Fruit fly (Drosophila melanogaster): ENCODE measurements around the gene CG42588.
A peak's percentile ranks its signal among the peaks of the same experiment; 100 is the strongest.

Gene CG42588

DNA sequence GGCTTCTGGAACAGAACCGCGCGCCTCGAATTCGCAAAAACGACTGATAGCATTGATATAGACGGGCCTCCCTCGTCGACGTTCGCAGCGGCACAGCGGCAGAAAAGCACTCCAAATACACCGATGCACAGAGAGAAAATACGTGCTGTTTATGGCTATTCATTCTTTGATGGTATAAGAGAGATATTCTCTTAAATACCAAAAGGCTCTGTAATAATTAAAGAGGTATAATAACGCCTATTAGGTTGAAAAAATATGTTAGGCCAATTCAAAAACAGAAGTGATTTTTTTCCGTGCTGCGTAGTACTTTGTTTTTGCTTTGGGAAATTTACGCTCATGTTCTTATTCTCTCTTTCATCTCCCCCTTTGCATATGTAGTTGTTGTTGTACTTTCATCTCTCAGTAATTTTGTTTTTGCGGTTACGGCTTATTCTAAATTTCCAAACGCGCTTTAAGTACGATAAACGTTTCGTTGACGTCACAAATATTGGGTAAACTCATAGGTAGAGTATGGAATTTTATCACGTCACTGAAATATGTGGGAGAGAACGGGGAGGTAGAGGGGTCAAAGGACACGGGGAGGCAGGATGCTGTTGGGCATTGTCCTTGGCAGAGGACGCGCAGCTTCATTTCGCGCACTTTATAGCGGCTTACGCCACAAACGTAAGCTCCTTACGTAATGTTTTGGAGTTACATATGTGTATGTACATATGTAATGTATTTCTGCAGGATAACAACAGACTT, 29.2 kb downstream of the CG42588 start, which contains the start of gene nebu (continued):
- TF ChIP-seq CG6683 (GFP tag; optimal IDR thresholded peaks at IDR 0.05): peak; percentile 95
- TF ChIP-seq usp (GFP tag; optimal IDR thresholded peaks at IDR 0.05): no peak
- TF ChIP-seq HLH3B (GFP tag; IDR thresholded peaks at IDR 0.05): peak; percentile 96
- no peak for TF ChIP-seq Dp (GFP tag; optimal IDR thresholded peaks at IDR 0.05)
- peak; percentile 84 for TF ChIP-seq CG30431 (GFP tag; optimal IDR thresholded peaks at IDR 0.05)
- TF ChIP-seq gem (tag; optimal IDR thresholded peaks at IDR 0.05): peak; percentile 96
- no peak; the same call in 1 of the 3 replicates for TF ChIP-seq CG11560 (tag; IDR thresholded peaks at IDR 0.05)
- peak; percentile 89 for TF ChIP-seq Six4 (GFP tag; optimal IDR thresholded peaks at IDR 0.05)
- no peak for TF ChIP-seq Doc2 (GFP tag; IDR thresholded peaks at IDR 0.05)
- TF ChIP-seq kah (GFP tag; optimal IDR thresholded peaks at IDR 0.05): peak; percentile 66
- peak; percentile 84 for TF ChIP-seq ash1 (GFP tag; optimal IDR thresholded peaks at IDR 0.05)
- TF ChIP-seq CG12299 (tag; optimal IDR thresholded peaks at IDR 0.05): peak; percentile 93
- TF ChIP-seq scrt (GFP tag; optimal IDR thresholded peaks at IDR 0.05): peak; percentile 95
- TF ChIP-seq ERR (GFP tag; optimal IDR thresholded peaks at IDR 0.05): peak; percentile 97
- TF ChIP-seq CG14860 (GFP tag; IDR thresholded peaks at IDR 0.05; ENCODE audit: partially characterized antibody): no peak
- peak; percentile 97 for TF ChIP-seq CG14441 (GFP tag; IDR thresholded peaks at IDR 0.05)
- TF ChIP-seq CG6272 (GFP tag; IDR thresholded peaks at IDR 0.05): no peak
- peak; percentile 97 for TF ChIP-seq Antp (GFP tag; optimal IDR thresholded peaks at IDR 0.05)
- TF ChIP-seq lilli (GFP tag; optimal IDR thresholded peaks at IDR 0.05): peak; percentile 98
- TF ChIP-seq cwo (GFP tag; optimal IDR thresholded peaks at IDR 0.05): peak; percentile 97
- TF ChIP-seq CG2129 (GFP tag; IDR thresholded peaks at IDR 0.05; ENCODE audit: partially characterized antibody): no peak
- TF ChIP-seq CG12744 (GFP tag; optimal IDR thresholded peaks at IDR 0.05): peak; percentile 96
- peak; percentile 96 for TF ChIP-seq Xbp1 (GFP tag; optimal IDR thresholded peaks at IDR 0.05)
- peak; percentile 92 for TF ChIP-seq CG8089 (GFP tag; optimal IDR thresholded peaks at IDR 0.05)
- peak; percentile 91 for TF ChIP-seq pb (GFP tag; optimal IDR thresholded peaks at IDR 0.05)
- TF ChIP-seq Mes4 (GFP tag; optimal IDR thresholded peaks at IDR 0.05): peak; percentile 83
- peak; percentile 89 for TF ChIP-seq sima (GFP tag; optimal IDR thresholded peaks at IDR 0.05)
- peak; percentile 94 for TF ChIP-seq klu (GFP tag; IDR thresholded peaks at IDR 0.05)
- peak; percentile 97 for TF ChIP-seq Dek (tag; optimal IDR thresholded peaks at IDR 0.05)
- TF ChIP-seq da (GFP tag; optimal IDR thresholded peaks at IDR 0.05): peak; percentile 90
- TF ChIP-seq CG31388 (GFP tag; optimal IDR thresholded peaks at IDR 0.05): peak; percentile 91
- TF ChIP-seq ap (GFP tag; IDR thresholded peaks at IDR 0.05): no peak; the same call in 1 of the 2 replicates
- TF ChIP-seq Lpt (GFP tag; optimal IDR thresholded peaks at IDR 0.05): no peak
- peak; percentile 99 for TF ChIP-seq sens (GFP tag)
- TF ChIP-seq Hsf (GFP tag; optimal IDR thresholded peaks at IDR 0.05): peak; percentile 97
- TF ChIP-seq Lim3 (GFP tag; IDR thresholded peaks at IDR 0.05): peak; percentile 80; the same call in 1 of the 2 replicates
- TF ChIP-seq CG5245 (GFP tag; optimal IDR thresholded peaks at IDR 0.05): peak; percentile 91
- peak; percentile 83 for TF ChIP-seq Hey (tag; optimal IDR thresholded peaks at IDR 0.05)
- 0 out of 2 replicates have a peak, but pooled peaks have one; percentile 72 for TF ChIP-seq aop (GFP tag; IDR thresholded peaks at IDR 0.05)
- TF ChIP-seq CG9609 (GFP tag; optimal IDR thresholded peaks at IDR 0.05): peak; percentile 97
- TF ChIP-seq H15 (GFP tag; IDR thresholded peaks at IDR 0.05): peak; percentile 95
- peak; percentile 96 for TF ChIP-seq grau (tag; optimal IDR thresholded peaks at IDR 0.05)
- peak; percentile 90 for TF ChIP-seq MTF-1 (GFP tag; optimal IDR thresholded peaks at IDR 0.05; ENCODE audit: borderline replicate concordance)
- TF ChIP-seq sc (optimal IDR thresholded peaks at IDR 0.05): no peak
- TF ChIP-seq sc (GFP tag; optimal IDR thresholded peaks at IDR 0.05): peak; percentile 76
- TF ChIP-seq CG17361 (GFP tag; IDR thresholded peaks at IDR 0.05): peak; percentile 94
- peak; percentile 96 for TF ChIP-seq CG12391 (tag; optimal IDR thresholded peaks at IDR 0.05)
- TF ChIP-seq CG15269 (tag; optimal IDR thresholded peaks at IDR 0.05): peak; percentile 97
- TF ChIP-seq CG5953 (GFP tag; IDR thresholded peaks at IDR 0.05): peak; percentile 90
- peak; percentile 47 for TF ChIP-seq CG33557 (GFP tag; optimal IDR thresholded peaks at IDR 0.05)
